Worm (Caenorhabditis elegans): ENCODE measurements around the gene ccch-3.

ccch-3 gene

ce11 chrV:12667926-12668325 lies 8.4 kb upstream of the ccch-3 start, which contains the start of gene W05B10.4:
Gene W05B10.4 (plus strand): TSS chrV:12668226.
- no peak for TF ChIP-seq sox-4 (tag; optimal IDR thresholded peaks at IDR 0.05)
- TF ChIP-seq npax-4 (tag; optimal IDR thresholded peaks at IDR 0.05) = no peak
- no peak for TF ChIP-seq hlh-8 (tag; optimal IDR thresholded peaks at IDR 0.05)
- no peak for TF ChIP-seq zip-5 (tag; optimal IDR thresholded peaks at IDR 0.05)
- no peak for TF ChIP-seq tbx-2 (tag; optimal IDR thresholded peaks at IDR 0.05)
- no peak for TF ChIP-seq ceh-2 (tag; optimal IDR thresholded peaks at IDR 0.05)
- TF ChIP-seq pat-9 (tag; optimal IDR thresholded peaks at IDR 0.05) = no peak
- no peak for TF ChIP-seq hlh-6 (tag; optimal IDR thresholded peaks at IDR 0.05)
- no peak for TF ChIP-seq Y22D7AL.16 (tag; optimal IDR thresholded peaks at IDR 0.05)
- TF ChIP-seq fkh-6 (tag; optimal IDR thresholded peaks at IDR 0.05) = no peak
- TF ChIP-seq ceh-24 (tag; optimal IDR thresholded peaks at IDR 0.05) = no peak
- TF ChIP-seq ceh-34 (tag; optimal IDR thresholded peaks at IDR 0.05) = no peak
- no peak for TF ChIP-seq nhr-232 (tag; optimal IDR thresholded peaks at IDR 0.05)
- no peak for TF ChIP-seq pqm-1 (tag; optimal IDR thresholded peaks at IDR 0.05)
- TF ChIP-seq C08G9.2 (tag; optimal IDR thresholded peaks at IDR 0.05) = no peak
- no peak for TF ChIP-seq K09A11.1 (tag; optimal IDR thresholded peaks at IDR 0.05; ENCODE audit: insufficient read depth)
- TF ChIP-seq pha-4 (tag; optimal IDR thresholded peaks at IDR 0.05) = no peak
- TF ChIP-seq ceh-22 (tag; optimal IDR thresholded peaks at IDR 0.05) = no peak

DNA sequence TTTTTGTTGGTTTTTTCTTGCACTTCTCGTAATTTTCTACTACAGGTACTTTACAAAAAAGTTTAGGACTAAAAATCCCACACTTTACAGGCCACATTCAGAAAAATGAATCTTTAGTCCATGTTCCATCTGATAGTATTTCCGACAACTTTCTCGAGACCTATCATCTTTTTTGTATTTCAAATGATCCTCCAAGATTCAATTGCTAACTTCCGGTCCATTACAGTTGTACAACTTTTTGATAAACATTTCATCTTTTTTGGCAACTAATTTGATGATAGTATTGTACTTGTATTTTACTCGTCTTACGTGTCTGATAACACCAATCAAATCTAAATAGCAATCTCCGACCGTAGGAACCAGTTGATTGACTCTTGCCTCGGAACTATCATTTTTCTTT lies 7.9 kb upstream of the ccch-3 start:
- TF ChIP-seq C38D4.7 (GFP tag; optimal IDR thresholded peaks at IDR 0.05) (no peak), che-1 (tag; optimal IDR thresholded peaks at IDR 0.05) (no peak), T23F11.4 (GFP tag; optimal IDR thresholded peaks at IDR 0.05) (no peak), ref-2 (tag; optimal IDR thresholded peaks at IDR 0.05) (no peak), ceh-2 (tag; optimal IDR thresholded peaks at IDR 0.05) (no peak), ztf-16 (tag; optimal IDR thresholded peaks at IDR 0.05) (no peak)

ce11 chrV:12663386-12663785 lies 3.9 kb upstream of the ccch-3 start:
- TF ChIP-seq pha-2 (tag; optimal IDR thresholded peaks at IDR 0.05) = no peak
- TF ChIP-seq syd-9 (tag; optimal IDR thresholded peaks at IDR 0.05) = no peak
- TF ChIP-seq tbx-2 (tag; optimal IDR thresholded peaks at IDR 0.05) = no peak
- TF ChIP-seq ceh-18 (tag; optimal IDR thresholded peaks at IDR 0.05) = no peak
- no peak for TF ChIP-seq ceh-30 (tag; optimal IDR thresholded peaks at IDR 0.05)
- no peak for TF ChIP-seq ahr-1 (tag; optimal IDR thresholded peaks at IDR 0.05)
- TF ChIP-seq ceh-31 (tag; optimal IDR thresholded peaks at IDR 0.05) = no peak
- TF ChIP-seq elt-4 (tag; optimal IDR thresholded peaks at IDR 0.05) = no peak
- no peak for TF ChIP-seq lim-6 (tag; optimal IDR thresholded peaks at IDR 0.05)
- no peak for TF ChIP-seq ceh-14 (tag; optimal IDR thresholded peaks at IDR 0.05)
- no peak for TF ChIP-seq hlh-30 (tag; optimal IDR thresholded peaks at IDR 0.05; ENCODE audit: insufficient read depth)
- no peak for TF ChIP-seq ceh-9 (tag; optimal IDR thresholded peaks at IDR 0.05)
- TF ChIP-seq ref-2 (tag; optimal IDR thresholded peaks at IDR 0.05) = no peak
- no peak for TF ChIP-seq nhr-11 (tag; optimal IDR thresholded peaks at IDR 0.05)
- no peak for TF ChIP-seq pha-4 (tag; optimal IDR thresholded peaks at IDR 0.05)

ce11 chrV:12661619-12662018 lies 2.1 kb upstream of the ccch-3 start, which contains the start of gene W05B10.3:
Gene W05B10.3 (minus strand): TSS chrV:12661719.
- TF ChIP-seq tbx-7 (tag; optimal IDR thresholded peaks at IDR 0.05) = no peak
- no peak for TF ChIP-seq fax-1 (tag; optimal IDR thresholded peaks at IDR 0.05)
- no peak for TF ChIP-seq gmeb-2 (tag; optimal IDR thresholded peaks at IDR 0.05)
- TF ChIP-seq pha-4 (tag; optimal IDR thresholded peaks at IDR 0.05) = no peak
- TF ChIP-seq pqm-1 (tag; optimal IDR thresholded peaks at IDR 0.05) = no peak
- TF ChIP-seq mec-3 (tag; optimal IDR thresholded peaks at IDR 0.05; ENCODE audit: borderline replicate concordance) = no peak
- no peak for TF ChIP-seq dve-1 (tag; optimal IDR thresholded peaks at IDR 0.05)

Measured in whole organism, late embryonic.